Worm (Caenorhabditis elegans) whole organism, L1 larva: ENCODE results near the gene F59D12.5.

Experiments used
- C04F5.9 ChIP-seq: sonication (generic microtip); optimal IDR thresholded peaks from 2 replicates; lab custom pipeline; 2016; ENCODE audit warnings: missing genetic modification characterization, missing compliant biosample characterization
- C16A3.4 ChIP-seq: fragments of 150-350 bp; optimal IDR thresholded peaks from 2 replicates; lab custom pipeline; 2014; ENCODE audit warnings: missing biosample characterization, missing genetic modification characterization
- C34B4.2 ChIP-seq: sonication (generic microtip); optimal IDR thresholded peaks from 2 replicates; lab custom pipeline; 2017; ENCODE audit warnings: mild to moderate bottlenecking, missing genetic modification characterization, missing compliant biosample characterization
- Y116A8C.19 ChIP-seq: sonication (generic microtip); optimal IDR thresholded peaks from 2 replicates; lab custom pipeline; 2016; ENCODE audit warnings: missing compliant biosample characterization, missing genetic modification characterization, borderline replicate concordance
- alr-1 ChIP-seq: fragments of 200-800 bp; sonication (Bioruptor generic); optimal IDR thresholded peaks from 2 replicates; lab custom pipeline; 2018; ENCODE audit warnings: borderline replicate concordance, mild to moderate bottlenecking, missing genetic modification characterization, missing compliant biosample characterization
- aly-2 ChIP-seq: fragments of 150-350 bp; optimal IDR thresholded peaks from 2 replicates; lab custom pipeline; 2014; ENCODE audit warnings: missing biosample characterization, missing genetic modification characterization
- ama-1 ChIP-seq: fragments of 150-350 bp; optimal IDR thresholded peaks from 2 replicates; lab custom pipeline; 2014
- ceh-63 ChIP-seq: fragments of 200-800 bp; sonication (Bioruptor generic); optimal IDR thresholded peaks from 2 replicates; lab custom pipeline; 2018; ENCODE audit warnings: mild to moderate bottlenecking, missing genetic modification characterization, missing compliant biosample characterization
- ceh-8 ChIP-seq: fragments of 200-800 bp; sonication (Bioruptor generic); optimal IDR thresholded peaks from 2 replicates; lab custom pipeline; 2018; ENCODE audit warnings: mild to moderate bottlenecking, missing genetic modification characterization, moderate library complexity, missing compliant biosample characterization
- ceh-90 ChIP-seq: sonication (generic microtip); optimal IDR thresholded peaks from 2 replicates; lab custom pipeline; 2016; ENCODE audit warnings: missing genetic modification characterization, missing compliant biosample characterization
- ces-1 ChIP-seq: fragments of 150-350 bp; optimal IDR thresholded peaks from 2 replicates; lab custom pipeline; 2014; ENCODE audit warnings: missing biosample characterization, missing genetic modification reagents, missing genetic modification characterization
- dsc-1 ChIP-seq: sonication (generic microtip); optimal IDR thresholded peaks from 2 replicates; lab custom pipeline; 2016; ENCODE audit warnings: mild to moderate bottlenecking, missing genetic modification characterization, missing compliant biosample characterization
- efl-1 ChIP-seq, 4 experiments: fragments of 150-350 bp; optimal IDR thresholded peaks in 3 of 4; peaks in 1 of 4; 1 replicate in 1 of 4; 2 replicates in 3 of 4; lab custom pipeline; 2014; ENCODE audit warnings: missing biosample characterization in 2 of 4, missing genetic modification characterization in 2 of 4, missing genetic modification reagents in 2 of 4
- egl-13 ChIP-seq: sonication (generic microtip); optimal IDR thresholded peaks from 2 replicates; lab custom pipeline; 2016; ENCODE audit warnings: missing genotype, missing genetic modification reagents, missing genetic modification characterization, missing compliant biosample characterization
- ets-5 ChIP-seq: fragments of 200-800 bp; sonication (Bioruptor generic); IDR thresholded peaks from 2 replicates; pipeline ENCODE4 v1.3.6; 2022; ENCODE audit warnings: missing genetic modification characterization, missing compliant biosample characterization
- fkh-8 ChIP-seq: sonication (generic microtip); optimal IDR thresholded peaks from 2 replicates; lab custom pipeline; 2016; ENCODE audit warnings: mild to moderate bottlenecking, missing genetic modification characterization, missing compliant biosample characterization
- fos-1 ChIP-seq: fragments of 150-350 bp; optimal IDR thresholded peaks from 2 replicates; lab custom pipeline; 2014; ENCODE audit warnings: missing biosample characterization, missing genetic modification characterization
- grh-1 ChIP-seq: fragments of 200-800 bp; sonication (Bioruptor generic); IDR thresholded peaks from 2 replicates; pipeline ENCODE4 v1.3.6; 2022; ENCODE audit warnings: missing genetic modification reagents, missing genetic modification characterization, missing compliant biosample characterization
- hpl-2 ChIP-seq: fragments of 150-350 bp; optimal IDR thresholded peaks from 2 replicates; lab custom pipeline; 2014; ENCODE audit warnings: missing biosample characterization, missing genetic modification reagents, missing genetic modification characterization
- lin-13 ChIP-seq: fragments of 150-350 bp; optimal IDR thresholded peaks from 2 replicates; lab custom pipeline; 2014; ENCODE audit warnings: missing biosample characterization, missing genetic modification reagents, missing genetic modification characterization
- lin-14 ChIP-seq: fragments of 200-800 bp; sonication (Bioruptor generic); optimal IDR thresholded peaks from 2 replicates; lab custom pipeline; 2018; ENCODE audit warnings: mild to moderate bottlenecking, missing genetic modification characterization, moderate library complexity, missing compliant biosample characterization
- lin-15B ChIP-seq: fragments of 150-350 bp; sonication (generic microtip); optimal IDR thresholded peaks from 3 replicates; lab custom pipeline; 2014; ENCODE audit warnings: missing biosample characterization, missing genetic modification characterization
- lin-39 ChIP-seq: fragments of 150-350 bp; optimal IDR thresholded peaks from 2 replicates; lab custom pipeline; 2014; ENCODE audit warnings: missing biosample characterization, missing genetic modification reagents, missing genetic modification characterization
- lsy-2 ChIP-seq, 2 experiments: fragments of 150-350 bp; optimal IDR thresholded peaks; 2 replicates each; lab custom pipeline; 2014; ENCODE audit warnings: missing biosample characterization in 2 of 2, missing genetic modification characterization in 2 of 2
- mdl-1 ChIP-seq, 2 experiments: fragments of 150-350 bp; optimal IDR thresholded peaks; 2 replicates each; lab custom pipeline; 2014 to 2017; ENCODE audit warnings: missing biosample characterization in 2 of 2, missing genetic modification characterization in 2 of 2, inconsistent platforms in 1 of 2
- mep-1 ChIP-seq: fragments of 150-350 bp; optimal IDR thresholded peaks from 2 replicates; lab custom pipeline; 2014; ENCODE audit warnings: missing biosample characterization, missing genetic modification characterization
- nhr-237 ChIP-seq: fragments of 150-350 bp; optimal IDR thresholded peaks from 2 replicates; lab custom pipeline; 2014; ENCODE audit warnings: missing biosample characterization, missing genetic modification characterization
- nhr-47 ChIP-seq: sonication (generic microtip); optimal IDR thresholded peaks from 2 replicates; lab custom pipeline; 2016; ENCODE audit warnings: mild to moderate bottlenecking, missing genetic modification characterization, moderate library complexity, missing compliant biosample characterization
- nhr-71 ChIP-seq: sonication (generic microtip); optimal IDR thresholded peaks from 2 replicates; lab custom pipeline; 2016; ENCODE audit warnings: mild to moderate bottlenecking, missing genetic modification characterization, moderate library complexity, missing compliant biosample characterization
- nhr-77 ChIP-seq: fragments of 150-350 bp; optimal IDR thresholded peaks from 2 replicates; lab custom pipeline; 2014; ENCODE audit warnings: missing biosample characterization, missing genetic modification characterization
- nhr-84 ChIP-seq: sonication (generic microtip); optimal IDR thresholded peaks from 2 replicates; lab custom pipeline; 2017; ENCODE audit warnings: missing biosample characterization, missing genetic modification characterization
- nhr-90 ChIP-seq: sonication (generic microtip); optimal IDR thresholded peaks from 2 replicates; lab custom pipeline; 2016; ENCODE audit warnings: mild to moderate bottlenecking, missing genetic modification characterization, missing compliant biosample characterization; ENCODE audit not compliant: poor library complexity
- pax-3 ChIP-seq: fragments of 200-800 bp; sonication (Bioruptor generic); optimal IDR thresholded peaks from 2 replicates; lab custom pipeline; 2018; ENCODE audit warnings: mild to moderate bottlenecking, missing genetic modification characterization, moderate library complexity, missing compliant biosample characterization
- pqm-1 ChIP-seq: sonication (generic microtip); optimal IDR thresholded peaks from 3 replicates; lab custom pipeline; 2017; ENCODE audit warnings: missing biosample characterization, missing genetic modification characterization
- skn-1 ChIP-seq: fragments of 150-350 bp; optimal IDR thresholded peaks from 2 replicates; lab custom pipeline; 2014; ENCODE audit warnings: missing biosample characterization, missing genetic modification characterization
- snpc-4 ChIP-seq: fragments of 150-350 bp; optimal IDR thresholded peaks from 2 replicates; lab custom pipeline; 2014; ENCODE audit warnings: missing biosample characterization, missing genetic modification characterization
- snu-23 ChIP-seq: sonication (generic microtip); optimal IDR thresholded peaks from 2 replicates; lab custom pipeline; 2016; ENCODE audit warnings: missing genetic modification characterization, missing compliant biosample characterization
- sox-4 ChIP-seq: sonication (generic microtip); optimal IDR thresholded peaks from 2 replicates; lab custom pipeline; 2016; ENCODE audit warnings: missing genetic modification characterization, missing compliant biosample characterization
- sup-37 ChIP-seq: fragments of 200-800 bp; sonication (Bioruptor generic); optimal IDR thresholded peaks from 2 replicates; lab custom pipeline; 2018; ENCODE audit warnings: mild to moderate bottlenecking, missing genetic modification characterization, missing compliant biosample characterization
- unc-130 ChIP-seq: fragments of 150-350 bp; optimal IDR thresholded peaks from 2 replicates; lab custom pipeline; 2017; ENCODE audit warnings: missing biosample characterization, missing genetic modification characterization, inconsistent platforms
- unc-30 ChIP-seq: sonication (generic microtip); optimal IDR thresholded peaks from 2 replicates; lab custom pipeline; 2017; ENCODE audit warnings: missing biosample characterization, missing genetic modification characterization
- unc-86 ChIP-seq: sonication (generic microtip); optimal IDR thresholded peaks from 2 replicates; lab custom pipeline; 2016; ENCODE audit warnings: missing genetic modification characterization, missing compliant biosample characterization
- unc-98 ChIP-seq: fragments of 200-800 bp; sonication (Bioruptor generic); IDR thresholded peaks from 2 replicates; pipeline ENCODE4 v1.3.6; 2022; ENCODE audit warnings: missing genetic modification characterization, missing compliant biosample characterization
- vab-15 ChIP-seq: sonication (generic microtip); optimal IDR thresholded peaks from 2 replicates; lab custom pipeline; 2017; ENCODE audit warnings: missing genotype, mild to moderate bottlenecking, missing genetic modification characterization, missing compliant biosample characterization
- zag-1 ChIP-seq: fragments of 150-350 bp; optimal IDR thresholded peaks from 2 replicates; lab custom pipeline; 2014; ENCODE audit warnings: missing biosample characterization, missing genetic modification characterization
- zip-4 ChIP-seq: fragments of 200-800 bp; sonication (Bioruptor generic); optimal IDR thresholded peaks from 2 replicates; lab custom pipeline; 2018; ENCODE audit warnings: mild to moderate bottlenecking, missing genetic modification characterization, moderate library complexity, missing compliant biosample characterization
- ztf-4 ChIP-seq: fragments of 150-350 bp; optimal IDR thresholded peaks from 2 replicates; lab custom pipeline; 2014; ENCODE audit warnings: missing biosample characterization, missing genetic modification characterization

F59D12.5 gene

DNA sequence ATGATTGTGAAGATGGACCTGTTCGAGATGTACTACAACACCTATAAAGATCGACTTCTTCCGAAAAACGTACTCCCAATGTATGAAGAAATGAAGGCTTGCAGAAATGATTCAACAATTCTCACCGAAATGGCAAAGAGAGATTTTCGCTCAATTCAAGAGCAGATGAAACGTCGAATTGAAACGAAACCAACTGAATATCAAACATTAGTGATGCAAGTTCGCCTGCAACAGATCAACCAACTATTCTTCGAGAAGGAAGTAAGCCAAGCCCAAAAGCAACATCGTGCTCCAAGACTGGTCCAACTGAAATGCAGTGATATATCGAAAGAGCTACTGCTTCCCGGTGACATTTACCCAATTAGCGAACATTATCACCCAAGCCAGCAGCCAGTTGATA lies 37.5 kb downstream of the F59D12.5 start:
- no peak for TF ChIP-seq efl-1 (optimal IDR thresholded peaks at IDR 0.05; lab: Kevin White, UChicago)
- peak in 1 of 2 experiments; percentile 69 for TF ChIP-seq efl-1 (GFP tag; optimal IDR thresholded peaks at IDR 0.05 in 1 of 2; lab: Kevin White, UChicago)
- TF ChIP-seq nhr-77 (tag; lab: Kevin White, UChicago), result no peak
- no peak for TF ChIP-seq C34B4.2
- TF ChIP-seq, all 84 proteins: peak for 1

DNA sequence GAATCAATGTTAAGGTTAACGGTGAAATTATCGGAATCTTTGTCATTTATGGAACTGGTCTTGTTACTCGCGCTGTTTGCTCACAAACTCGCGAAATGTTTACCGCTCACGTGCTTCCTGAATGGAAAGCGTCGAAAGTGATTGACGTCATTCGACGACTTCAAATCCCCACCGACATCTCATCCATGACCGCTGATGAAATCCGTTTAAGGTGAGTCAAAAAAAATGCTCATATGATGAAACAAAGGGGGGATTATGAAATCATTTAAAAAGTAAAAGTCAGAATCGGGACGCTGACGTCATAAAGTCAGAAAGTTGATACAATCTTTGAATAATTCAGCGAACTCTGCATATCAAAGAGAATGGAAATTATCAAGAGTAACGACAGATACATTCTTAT lies 38.6 kb downstream of the F59D12.5 start:
- TF ChIP-seq fos-1 (peak; percentile 14), lin-13 (GFP tag; lab: Kevin White, UChicago) (peak; percentile 19), fkh-8 (tag; lab: Kevin White, UChicago) (peak; percentile 83), nhr-237 (tag; lab: Kevin White, UChicago) (no peak), snpc-4 (tag; lab: Kevin White, UChicago) (no peak), lsy-2 (tag; optimal IDR thresholded peaks at IDR 0.05; lab: Kevin White, UChicago) (peak in 1 of 2 experiments; percentile 33), nhr-47 (peak; percentile 57), egl-13 (peak; percentile 11), dsc-1 (tag; lab: Kevin White, UChicago) (peak; percentile 68), ceh-8 (GFP tag; lab: Kevin White, UChicago) (no peak), nhr-71 (tag; lab: Kevin White, UChicago) (peak; percentile 69), efl-1 (optimal IDR thresholded peaks at IDR 0.05; lab: Kevin White, UChicago) (no peak), efl-1 (GFP tag; optimal IDR thresholded peaks at IDR 0.05 in 1 of 2; lab: Kevin White, UChicago) (peak in 1 of 2 experiments; percentile 73), pax-3 (tag; lab: Kevin White, UChicago) (no peak), skn-1 (tag; lab: Kevin White, UChicago) (peak; percentile 62), aly-2 (tag; lab: Kevin White, UChicago) (peak; percentile 4), lin-14 (GFP tag; lab: Kevin White, UChicago) (peak; percentile 54), mdl-1 (tag; optimal IDR thresholded peaks at IDR 0.05; lab: Kevin White, UChicago) (peak in 1 of 2 experiments; percentile 45), unc-30 (tag; lab: Kevin White, UChicago) (no peak)

DNA sequence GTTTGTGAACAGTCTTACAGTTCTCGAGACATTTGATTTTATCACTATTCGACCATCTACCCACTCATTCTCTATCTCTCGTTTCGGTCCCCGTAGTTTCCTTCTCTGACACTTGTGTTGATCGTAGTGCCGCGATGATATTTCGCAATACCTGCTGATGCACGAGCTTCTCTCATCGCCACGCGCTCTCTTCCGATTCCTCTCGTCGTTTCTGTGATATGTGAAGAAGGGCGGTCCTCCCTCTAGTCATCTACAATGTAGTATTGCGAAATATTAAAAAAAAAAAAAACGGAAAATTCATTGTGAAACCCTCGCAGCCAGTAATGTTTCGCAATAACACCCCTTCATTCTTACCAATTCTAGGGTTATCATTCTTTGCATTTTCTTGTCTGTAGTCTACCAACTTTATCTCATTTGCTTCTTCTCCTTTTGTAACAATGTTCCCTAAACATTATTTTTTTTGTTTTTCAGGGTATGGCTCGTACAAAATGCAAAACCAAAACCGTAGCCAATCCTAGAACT lies 39.6 kb downstream of the F59D12.5 start, which contains the start of gene nipi-3:
Gene nipi-3, plus strand, starts transcription at position 472 of the 522 bp plus-strand sequence.
- peak; percentile 19 for TF ChIP-seq lin-39 (tag; lab: Kevin White, UChicago)
- no peak for TF ChIP-seq zag-1 (tag; lab: Kevin White, UChicago)
- peak; percentile 80 for TF ChIP-seq ztf-4
- no peak for TF ChIP-seq Y116A8C.19 (tag; lab: Kevin White, UChicago)
- peak; percentile 62 for TF ChIP-seq pax-3 (tag; lab: Kevin White, UChicago)
- TF ChIP-seq grh-1 (GFP tag; lab: Robert Waterston, UW), result peak; percentile 39
- peak; percentile 93 for TF ChIP-seq nhr-77 (tag; lab: Kevin White, UChicago)
- TF ChIP-seq vab-15 (tag; lab: Kevin White, UChicago), result no peak
- no peak for TF ChIP-seq nhr-84 (tag; lab: Kevin White, UChicago)
- TF ChIP-seq snu-23 (GFP tag; lab: Kevin White, UChicago), result peak; percentile 94
- TF ChIP-seq ceh-63 (GFP tag; lab: Kevin White, UChicago), result no peak
- peak; percentile 95 for TF ChIP-seq nhr-237 (tag; lab: Kevin White, UChicago)
- no peak for TF ChIP-seq ets-5 (GFP tag; lab: Robert Waterston, UW)
- peak; percentile 89 for TF ChIP-seq fkh-8 (tag; lab: Kevin White, UChicago)
- peak; percentile 95 for TF ChIP-seq C16A3.4 (tag; lab: Kevin White, UChicago)
- peak; percentile 56 for TF ChIP-seq lin-15B
- peak; percentile 30 for TF ChIP-seq pqm-1
- peak; percentile 94 for TF ChIP-seq hpl-2 (GFP tag; lab: Kevin White, UChicago)
- peak; percentile 62 for TF ChIP-seq unc-86 (tag; lab: Kevin White, UChicago)
- peak; percentile 100 for TF ChIP-seq zip-4 (GFP tag; lab: Kevin White, UChicago)
- TF ChIP-seq ama-1 (lab: Kevin White, UChicago), result no peak
- peak; percentile 76 for TF ChIP-seq sup-37 (GFP tag; lab: Kevin White, UChicago)
- no peak for TF ChIP-seq C04F5.9
- peak; percentile 33 to 99 for TF ChIP-seq mdl-1 (tag; optimal IDR thresholded peaks at IDR 0.05; lab: Kevin White, UChicago)
- no peak for TF ChIP-seq C34B4.2
- TF ChIP-seq lin-14 (GFP tag; lab: Kevin White, UChicago), result peak; percentile 98
- TF ChIP-seq unc-130 (tag; lab: Kevin White, UChicago), result peak; percentile 92
- no peak for TF ChIP-seq ceh-90 (tag; lab: Kevin White, UChicago)
- TF ChIP-seq mep-1 (tag; lab: Kevin White, UChicago), result peak; percentile 94
- TF ChIP-seq nhr-90 (tag; lab: Kevin White, UChicago), result peak; percentile 92
- TF ChIP-seq sox-4, result peak; percentile 18
- peak; percentile 84 to 91 for TF ChIP-seq lsy-2 (tag; optimal IDR thresholded peaks at IDR 0.05; lab: Kevin White, UChicago)
- no peak for TF ChIP-seq alr-1
- no peak for TF ChIP-seq ces-1 (GFP tag; lab: Kevin White, UChicago)
- TF ChIP-seq unc-98 (GFP tag; lab: Robert Waterston, UW), result peak; percentile 45; the same call in 1 of the 2 replicates
